Fruit fly (Drosophila melanogaster) whole organism, embryonic: Measurements from ENCODE around the gene brv3.
A peak's percentile ranks its signal among the peaks of the same experiment; 100 is the strongest.

Experiments used
- Aef1 ChIP-seq: fragments of 200-800 bp; sonication (Bioruptor generic); IDR thresholded peaks from 3 replicates; pipeline ENCODE4 v1.3.6; 2022; ENCODE audit warnings: missing biosample characterization, missing genetic modification characterization
- Atf6 ChIP-seq: fragments of 200-800 bp; sonication (Bioruptor generic); IDR thresholded peaks from 2 replicates; pipeline ENCODE4 v1.3.6; 2022; ENCODE audit warnings: missing biosample characterization, missing genetic modification characterization
- CG11085 ChIP-seq: fragments of 200-800 bp; sonication (Bioruptor generic); IDR thresholded peaks from 2 replicates; pipeline ENCODE4 v1.3.6; 2022; ENCODE audit warnings: missing biosample characterization, missing genetic modification characterization
- CG11695 ChIP-seq: fragments of 200-800 bp; sonication (Bioruptor generic); IDR thresholded peaks from 3 replicates; pipeline ENCODE4 v1.3.6; 2022; ENCODE audit warnings: missing biosample characterization, missing genetic modification characterization
- CG15011 ChIP-seq: fragments of 200-800 bp; sonication (Bioruptor generic); optimal IDR thresholded peaks from 3 replicates; lab custom pipeline; 2018; ENCODE audit warnings: missing biosample characterization, mild to moderate bottlenecking, missing genetic modification characterization
- CG1603 ChIP-seq: fragments of 200-800 bp; sonication (Bioruptor generic); optimal IDR thresholded peaks from 2 replicates; lab custom pipeline; 2019; ENCODE audit warnings: missing biosample characterization, mild to moderate bottlenecking, missing genetic modification characterization, moderate library complexity
- CG17186 ChIP-seq: fragments of 200-800 bp; sonication (Bioruptor generic); optimal IDR thresholded peaks from 3 replicates; lab custom pipeline; 2017; ENCODE audit warnings: missing biosample characterization, missing genetic modification reagents, missing genetic modification characterization
- CG17829 ChIP-seq: fragments of 200-800 bp; optimal IDR thresholded peaks from 2 replicates; lab custom pipeline; 2019; ENCODE audit warnings: missing biosample characterization, mild to moderate bottlenecking, missing genetic modification characterization, moderate library complexity
- CG18599 ChIP-seq: fragments of 200-800 bp; sonication (Bioruptor generic); optimal IDR thresholded peaks from 3 replicates; lab custom pipeline; 2017; ENCODE audit warnings: missing biosample characterization, missing genetic modification characterization, mild to moderate bottlenecking, moderate library complexity, missing genetic modification reagents
- CG30020 ChIP-seq: fragments of 200-800 bp; optimal IDR thresholded peaks from 2 replicates; lab custom pipeline; 2019; ENCODE audit warnings: missing biosample characterization, mild to moderate bottlenecking, missing genetic modification characterization, moderate library complexity
- CG31365 ChIP-seq: fragments of 200-800 bp; sonication (Bioruptor generic); optimal IDR thresholded peaks from 2 replicates; lab custom pipeline; 2018; ENCODE audit warnings: missing biosample characterization, mild to moderate bottlenecking, missing genetic modification characterization
- CG4328 ChIP-seq: fragments of 200-800 bp; sonication (Bioruptor generic); optimal IDR thresholded peaks from 3 replicates; lab custom pipeline; 2017; ENCODE audit warnings: missing biosample characterization, missing genetic modification reagents, missing genetic modification characterization
- CG4360 ChIP-seq: fragments of 200-800 bp; sonication (Bioruptor generic); IDR thresholded peaks from 2 replicates; pipeline ENCODE4 v1.3.6; 2022; ENCODE audit warnings: missing biosample characterization, missing genetic modification characterization
- CG9817 ChIP-seq: fragments of 200-800 bp; sonication (Bioruptor generic); optimal IDR thresholded peaks from 2 replicates; lab custom pipeline; 2018; ENCODE audit warnings: missing biosample characterization, mild to moderate bottlenecking, missing genetic modification characterization, moderate library complexity
- CG9876 ChIP-seq: fragments of 200-800 bp; sonication (Bioruptor generic); optimal IDR thresholded peaks from 2 replicates; lab custom pipeline; 2016; ENCODE audit warnings: missing biosample characterization, missing genetic modification characterization
- CG9932 ChIP-seq: fragments of 200-800 bp; sonication (Bioruptor generic); IDR thresholded peaks from 2 replicates; pipeline ENCODE4 v1.3.6; 2022; ENCODE audit warnings: missing biosample characterization, missing genetic modification characterization
- CHES-1-like ChIP-seq: fragments of 200-800 bp; sonication (Bioruptor generic); optimal IDR thresholded peaks from 2 replicates; lab custom pipeline; 2016; ENCODE audit warnings: missing biosample characterization, missing genetic modification characterization
- Dll ChIP-seq: fragments of 200-800 bp; sonication (Bioruptor generic); IDR thresholded peaks from 4 replicates; pipeline ENCODE4 v1.3.6; 2022; ENCODE audit warnings: missing biosample characterization, missing genetic modification characterization; ENCODE audit not compliant: partially characterized antibody
- Fer3 ChIP-seq: fragments of 200-800 bp; sonication (Bioruptor generic); optimal IDR thresholded peaks from 2 replicates; lab custom pipeline; 2018; ENCODE audit warnings: missing biosample characterization, mild to moderate bottlenecking, missing genetic modification characterization, moderate library complexity
- HHEX ChIP-seq: fragments of 200-800 bp; sonication (Bioruptor generic); optimal IDR thresholded peaks from 3 replicates; lab custom pipeline; 2017; ENCODE audit warnings: missing biosample characterization, mild to moderate bottlenecking, missing genetic modification characterization, missing genetic modification reagents
- HLH3B ChIP-seq: fragments of 200-800 bp; sonication (Bioruptor generic); IDR thresholded peaks from 2 replicates; pipeline ENCODE4 v1.3.6; 2022; ENCODE audit warnings: missing biosample characterization, missing genetic modification characterization
- Hmr ChIP-seq: fragments of 200-800 bp; sonication (Bioruptor generic); optimal IDR thresholded peaks from 3 replicates; lab custom pipeline; 2017; ENCODE audit warnings: mild to moderate bottlenecking, missing biosample characterization, missing genetic modification reagents, missing genetic modification characterization
- MESR4 ChIP-seq: fragments of 200-800 bp; sonication (Bioruptor generic); optimal IDR thresholded peaks from 2 replicates; lab custom pipeline; 2018; ENCODE audit warnings: missing biosample characterization, mild to moderate bottlenecking, missing genetic modification characterization, moderate library complexity
- Neu2 ChIP-seq: fragments of 200-800 bp; sonication (Bioruptor generic); optimal IDR thresholded peaks from 3 replicates; lab custom pipeline; 2016; ENCODE audit warnings: missing biosample characterization, missing genetic modification characterization, borderline replicate concordance
- Sox100B ChIP-seq: fragments of 200-800 bp; sonication (Bioruptor generic); optimal IDR thresholded peaks from 3 replicates; lab custom pipeline; 2018; ENCODE audit warnings: missing biosample characterization, mild to moderate bottlenecking, missing genetic modification characterization
- YL-1 ChIP-seq: fragments of 200-800 bp; sonication (Bioruptor generic); optimal IDR thresholded peaks from 3 replicates; lab custom pipeline; 2017; ENCODE audit warnings: missing biosample characterization, mild to moderate bottlenecking, missing genetic modification characterization
- ash1 ChIP-seq: fragments of 200-800 bp; sonication (Bioruptor generic); optimal IDR thresholded peaks from 2 replicates; lab custom pipeline; 2018; ENCODE audit warnings: missing biosample characterization, mild to moderate bottlenecking, missing genetic modification characterization
- bcd ChIP-seq: fragments of 200-800 bp; sonication (Bioruptor generic); optimal IDR thresholded peaks from 2 replicates; lab custom pipeline; 2017; ENCODE audit warnings: missing biosample characterization, mild to moderate bottlenecking, missing genetic modification characterization
- bsh ChIP-seq, 2 experiments: fragments of 200-800 bp; sonication (Bioruptor generic); optimal IDR thresholded peaks; 2 replicates each; lab custom pipeline; 2017 to 2018; ENCODE audit warnings: mild to moderate bottlenecking in 2 of 2, missing biosample characterization in 2 of 2, missing genetic modification characterization in 2 of 2, moderate library complexity in 1 of 2
- dimm ChIP-seq: fragments of 200-800 bp; sonication (Bioruptor generic); IDR thresholded peaks from 2 replicates; pipeline ENCODE4 v1.3.6; 2022; ENCODE audit warnings: missing biosample characterization, missing genetic modification characterization
- ewg ChIP-seq: fragments of 200-800 bp; sonication (Bioruptor generic); optimal IDR thresholded peaks from 3 replicates; lab custom pipeline; 2017; ENCODE audit warnings: mild to moderate bottlenecking, missing biosample characterization, missing genetic modification reagents, missing genetic modification characterization
- eyg ChIP-seq: fragments of 200-800 bp; sonication (Bioruptor generic); optimal IDR thresholded peaks from 3 replicates; lab custom pipeline; 2016; ENCODE audit warnings: missing biosample characterization, missing genetic modification characterization
- gem ChIP-seq: fragments of 200-800 bp; sonication (Bioruptor generic); optimal IDR thresholded peaks from 2 replicates; lab custom pipeline; 2019; ENCODE audit warnings: missing biosample characterization, mild to moderate bottlenecking, missing genetic modification characterization, moderate library complexity
- gro ChIP-seq: fragments of 200-800 bp; sonication (Bioruptor generic); optimal IDR thresholded peaks from 2 replicates; lab custom pipeline; 2016; ENCODE audit warnings: missing biosample characterization, missing genetic modification characterization
- gt ChIP-seq: fragments of 200-800 bp; sonication (Bioruptor generic); IDR thresholded peaks from 2 replicates; pipeline ENCODE4 v1.3.6; 2022; ENCODE audit warnings: missing biosample characterization, missing genetic modification characterization
- inv ChIP-seq: fragments of 200-800 bp; sonication (Bioruptor generic); IDR thresholded peaks from 2 replicates; pipeline ENCODE4 v1.3.6; 2022; ENCODE audit warnings: missing biosample characterization, missing genetic modification characterization; ENCODE audit not compliant: partially characterized antibody
- kni ChIP-seq: fragments of 200-800 bp; sonication (Bioruptor generic); optimal IDR thresholded peaks from 3 replicates; lab custom pipeline; 2017; ENCODE audit warnings: mild to moderate bottlenecking, missing biosample characterization, missing genetic modification reagents, missing genetic modification characterization
- pb ChIP-seq: fragments of 200-800 bp; sonication (Bioruptor generic); optimal IDR thresholded peaks from 3 replicates; lab custom pipeline; 2016; ENCODE audit warnings: missing biosample characterization, missing genetic modification characterization
- pita ChIP-seq: fragments of 200-800 bp; sonication (Bioruptor generic); optimal IDR thresholded peaks from 2 replicates; lab custom pipeline; 2017; ENCODE audit warnings: missing biosample characterization, mild to moderate bottlenecking, missing genetic modification characterization
- pum ChIP-seq: fragments of 200-800 bp; sonication (Bioruptor generic); optimal IDR thresholded peaks from 2 replicates; lab custom pipeline; 2016; ENCODE audit warnings: missing biosample characterization, missing genetic modification characterization
- repo ChIP-seq: fragments of 200-800 bp; sonication (Bioruptor generic); optimal IDR thresholded peaks from 2 replicates; lab custom pipeline; 2016; ENCODE audit warnings: missing biosample characterization, missing genetic modification characterization
- scrt ChIP-seq: fragments of 200-800 bp; sonication (Bioruptor generic); optimal IDR thresholded peaks from 2 replicates; lab custom pipeline; 2018; ENCODE audit warnings: missing biosample characterization, mild to moderate bottlenecking, missing genetic modification characterization, moderate library complexity
- sens ChIP-seq: fragments of 200-800 bp; sonication (Bioruptor generic); peaks from one replicate; lab custom pipeline; 2016; ENCODE audit warnings: missing biosample characterization, missing genetic modification characterization
- sens-2 ChIP-seq: fragments of 200-800 bp; sonication (Bioruptor generic); IDR thresholded peaks from 2 replicates; pipeline ENCODE4 v1.3.6; 2022; ENCODE audit warnings: missing biosample characterization, missing genetic modification characterization
- tio ChIP-seq: fragments of 200-800 bp; sonication (Bioruptor generic); optimal IDR thresholded peaks from 2 replicates; lab custom pipeline; 2017; ENCODE audit warnings: missing biosample characterization, missing genetic modification characterization, inconsistent platforms
- usp ChIP-seq: fragments of >200 bp; optimal IDR thresholded peaks from 2 replicates; lab custom pipeline; 2017; ENCODE audit warnings: missing biosample characterization, missing genetic modification characterization
- vfl ChIP-seq: fragments of 200-800 bp; sonication (Bioruptor generic); optimal IDR thresholded peaks from 2 replicates; lab custom pipeline; 2016; ENCODE audit warnings: missing biosample characterization, missing genetic modification characterization
- wek ChIP-seq: fragments of 200-800 bp; sonication (Bioruptor generic); optimal IDR thresholded peaks from 3 replicates; lab custom pipeline; 2018; ENCODE audit warnings: missing biosample characterization, mild to moderate bottlenecking, missing genetic modification characterization, moderate library complexity
- z ChIP-seq: fragments of 200-800 bp; sonication (Bioruptor generic); IDR thresholded peaks from 3 replicates; pipeline ENCODE4 v1.3.6; 2022; ENCODE audit warnings: missing biosample characterization, missing genetic modification characterization
- zen2 ChIP-seq: fragments of 200-800 bp; sonication (Bioruptor generic); IDR thresholded peaks from 3 replicates; pipeline ENCODE4 v1.3.6; 2022; ENCODE audit warnings: missing biosample characterization, missing genetic modification characterization; ENCODE audit not compliant: partially characterized antibody
- zf30C ChIP-seq: fragments of 200-800 bp; sonication (Bioruptor generic); optimal IDR thresholded peaks from 3 replicates; lab custom pipeline; 2018; ENCODE audit warnings: missing biosample characterization, mild to moderate bottlenecking, missing genetic modification characterization

The brv3 gene

DNA sequence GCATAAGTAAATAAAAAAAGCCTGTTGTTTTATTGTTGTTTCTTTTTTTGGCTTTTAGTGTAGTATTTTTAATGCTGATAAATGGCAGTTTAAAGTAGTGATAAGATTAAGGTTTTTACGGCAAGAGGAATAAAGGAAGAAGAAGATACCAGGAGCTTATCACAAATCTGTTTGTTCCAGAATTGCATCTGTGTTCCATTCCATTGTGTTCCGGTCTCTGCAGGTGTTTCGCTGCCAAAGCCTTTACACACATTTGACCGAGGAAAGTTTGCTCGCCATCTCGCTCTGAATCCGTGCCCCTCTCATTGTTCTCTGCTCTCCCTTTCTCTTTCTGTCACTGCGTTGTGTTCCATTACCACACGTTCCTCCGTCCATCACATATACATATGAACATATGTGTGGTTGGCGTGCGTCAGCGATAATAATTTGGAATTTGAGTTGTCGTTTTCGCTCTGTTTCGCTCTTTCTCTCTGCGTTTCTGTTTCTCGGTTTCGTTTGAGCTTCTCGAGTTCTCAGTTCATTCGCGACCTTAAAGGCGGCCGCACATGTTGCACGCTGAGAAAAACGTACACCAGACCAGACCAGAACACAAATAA is 34.0 kb upstream of the brv3 start (continued):
- TF ChIP-seq YL-1 (GFP tag; lab: Kevin White, UChicago) (no peak), bcd (GFP tag; lab: Kevin White, UChicago) (no peak), ash1 (GFP tag; lab: Kevin White, UChicago) (no peak), CG9932 (GFP tag; lab: Robert Waterston, UW) (no peak), pum (GFP tag; lab: Kevin White, UChicago) (no peak), CG11085 (GFP tag; lab: Robert Waterston, UW) (no peak), zen2 (GFP tag; lab: Robert Waterston, UW) (no peak), MESR4 (no peak), Aef1 (GFP tag; lab: Robert Waterston, UW) (no peak), Sox100B (GFP tag; lab: Kevin White, UChicago) (no peak), tio (GFP tag; lab: Kevin White, UChicago) (no peak), ewg (GFP tag; lab: Kevin White, UChicago) (no peak), CG17829 (tag; lab: Kevin White, UChicago) (no peak), CG30020 (peak; percentile 14), CG18599 (peak; percentile 39), CG4328 (GFP tag; lab: Kevin White, UChicago) (no peak), CG1603 (no peak), sens-2 (GFP tag; lab: Robert Waterston, UW) (no peak), zf30C (GFP tag; lab: Kevin White, UChicago) (no peak), vfl (GFP tag; lab: Kevin White, UChicago) (no peak), kni (GFP tag; lab: Kevin White, UChicago) (no peak), eyg (GFP tag; lab: Kevin White, UChicago) (no peak), CG9876 (no peak), dimm (GFP tag; lab: Robert Waterston, UW) (no peak), Dll (no peak), gro (GFP tag; lab: Kevin White, UChicago) (peak; percentile 22), wek (no peak), CG17186 (GFP tag; lab: Kevin White, UChicago) (no peak), bsh (GFP tag; optimal IDR thresholded peaks at IDR 0.05; lab: Kevin White, UChicago) (no peak), repo (GFP tag; lab: Kevin White, UChicago) (no peak), CG11695 (0 out of 3 replicates have a peak, but pooled peaks have one; percentile 22), CG4360 (GFP tag; lab: Robert Waterston, UW) (no peak), Neu2 (GFP tag; lab: Kevin White, UChicago) (no peak), sens (peak; percentile 81), gem (tag; lab: Kevin White, UChicago) (no peak), CHES-1-like (GFP tag; lab: Kevin White, UChicago) (no peak), gt (GFP tag; lab: Robert Waterston, UW) (no peak), Fer3 (no peak), CG31365 (no peak), z (GFP tag; lab: Robert Waterston, UW) (peak; percentile 49; the same call in 1 of the 3 replicates), CG9817 (no peak), Atf6 (no peak), pita (GFP tag; lab: Kevin White, UChicago) (no peak), scrt (no peak), HHEX (GFP tag; lab: Kevin White, UChicago) (no peak), Hmr (GFP tag; lab: Kevin White, UChicago) (no peak), HLH3B (no peak), pb (GFP tag; lab: Kevin White, UChicago) (no peak), CG15011 (GFP tag; lab: Kevin White, UChicago) (no peak), usp (GFP tag; lab: Kevin White, UChicago) (no peak), inv (GFP tag; lab: Robert Waterston, UW) (no peak)
